Fruit fly (Drosophila melanogaster) ovary, adult (tissue): ENCODE measurements around the gene CG31007.

Experiments used
- CG17801 ChIP-seq: fragments of 200-800 bp; optimal IDR thresholded peaks from 2 replicates; lab custom pipeline; 2019; ENCODE audit warnings: missing biosample characterization, mild to moderate bottlenecking, missing genetic modification characterization, moderate library complexity; ENCODE audit not compliant: partially characterized antibody

CG31007 gene

dm6 chr3R:30992357-30992756, at the start of gene CG31007:
CG31007 (minus strand) TSS chr3R:30992457.
- no peak for TF ChIP-seq CG17801 (GFP tag; lab: Kevin White, UChicago)

- no peak for TF ChIP-seq CG17801 (GFP tag; lab: Kevin White, UChicago)
Measured at dm6 chr3R:31038473-31039424, 46.5 kb upstream of the CG31007 start, which contains the start of gene CanA1. CanA1 (plus strand) TSS chr3R:31039374.

dm6 chr3R:31035046-31035445, 42.8 kb upstream of the CG31007 start, which contains the start of gene CG33773:
CG33773 (plus strand) TSS chr3R:31035346.
- TF ChIP-seq CG17801 (GFP tag; lab: Kevin White, UChicago): no peak

dm6 chr3R:31020762-31021161, 28.5 kb upstream of the CG31007 start:
- no peak for TF ChIP-seq CG17801 (GFP tag; lab: Kevin White, UChicago)

dm6 chr3R:31019662-31020061, 27.4 kb upstream of the CG31007 start:
- no peak for TF ChIP-seq CG17801 (GFP tag; lab: Kevin White, UChicago)

dm6 chr3R:31016715-31017114, 24.5 kb upstream of the CG31007 start, which contains the start of gene 5-HT7:
5-HT7 (minus strand) TSS chr3R:31016875.
- no peak for TF ChIP-seq CG17801 (GFP tag; lab: Kevin White, UChicago)

dm6 chr3R:31010086-31010485, 17.8 kb upstream of the CG31007 start:
- TF ChIP-seq CG17801 (GFP tag; lab: Kevin White, UChicago): no peak

- no peak for TF ChIP-seq CG17801 (GFP tag; lab: Kevin White, UChicago)
Measured at dm6 chr3R:31006599-31006998, 14.3 kb upstream of the CG31007 start.

dm6 chr3R:30989948-30990347, 2.3 kb downstream of the CG31007 start, which contains the start of gene CG31008:
CG31008 (minus strand) TSS chr3R:30990006.
- TF ChIP-seq CG17801 (GFP tag; lab: Kevin White, UChicago): no peak

dm6 chr3R:30964220-30964619, 28.0 kb downstream of the CG31007 start, which contains the start of gene Ctr1C:
Ctr1C (minus strand) TSS chr3R:30964320.
- no peak for TF ChIP-seq CG17801 (GFP tag; lab: Kevin White, UChicago)

- no peak for TF ChIP-seq CG17801 (GFP tag; lab: Kevin White, UChicago)
Measured at dm6 chr3R:30959400-30959799, 32.9 kb downstream of the CG31007 start, which contains the start of gene CG15548. CG15548 (plus strand) TSS chr3R:30959700.

- no peak for TF ChIP-seq CG17801 (GFP tag; lab: Kevin White, UChicago)
Measured at dm6 chr3R:30946352-30946751, 45.9 kb downstream of the CG31007 start.
